Worm (Caenorhabditis elegans) whole organism, young adult: ENCODE measurements around the gene fbxa-22.

Source experiments
- F37B4.10 ChIP-seq: fragments of 200-800 bp; sonication (Bioruptor generic); IDR thresholded peaks from 2 replicates; pipeline ENCODE4 v1.3.6; 2022; ENCODE audit warnings: missing genetic modification characterization, missing compliant biosample characterization
- F49E8.2 ChIP-seq: sonication (generic microtip); optimal IDR thresholded peaks from 3 replicates; lab custom pipeline; 2017; ENCODE audit warnings: missing genetic modification characterization, mild to moderate bottlenecking, missing compliant biosample characterization, antibody characterized with exemption, moderate library complexity; ENCODE audit not compliant: insufficient read depth
- atf-7 ChIP-seq: sonication (generic microtip); optimal IDR thresholded peaks from 2 replicates; lab custom pipeline; 2017; ENCODE audit warnings: mild to moderate bottlenecking, missing genetic modification characterization, missing compliant biosample characterization
- attf-6 ChIP-seq: fragments of 200-800 bp; sonication (Bioruptor generic); IDR thresholded peaks from 2 replicates; pipeline ENCODE4 v1.3.6; 2022; ENCODE audit warnings: missing genetic modification reagents, missing genetic modification characterization, missing compliant biosample characterization
- efl-1 ChIP-seq: fragments of 150-350 bp; optimal IDR thresholded peaks from 2 replicates; lab custom pipeline; 2014; ENCODE audit warnings: missing biosample characterization, missing genetic modification reagents, missing genetic modification characterization
- let-526 ChIP-seq: fragments of 200-800 bp; sonication (Bioruptor generic); IDR thresholded peaks from 2 replicates; pipeline ENCODE4 v1.3.6; 2022; ENCODE audit warnings: missing genetic modification reagents, missing genetic modification characterization, missing compliant biosample characterization
- lin-26 ChIP-seq: fragments of 200-800 bp; sonication (Bioruptor generic); IDR thresholded peaks from 2 replicates; pipeline ENCODE4 v1.3.6; 2022; ENCODE audit warnings: missing genetic modification reagents, missing genetic modification characterization, missing compliant biosample characterization
- lin-35 ChIP-seq, 3 experiments: fragments of 150-350 bp in 2 of 3; sonication (generic microtip) in 1 of 3; optimal IDR thresholded peaks; 2 replicates each; lab custom pipeline; 2014 to 2018; ENCODE audit warnings: missing biosample characterization in 3 of 3, missing genetic modification characterization in 3 of 3, missing genetic modification reagents in 3 of 3
- lin-40 ChIP-seq: sonication (generic microtip); optimal IDR thresholded peaks from 2 replicates; lab custom pipeline; 2016; ENCODE audit warnings: missing genetic modification characterization, mild to moderate bottlenecking, missing compliant biosample characterization, missing genotype, missing genetic modification reagents
- lsy-27 ChIP-seq: sonication (generic microtip); optimal IDR thresholded peaks from 2 replicates; lab custom pipeline; 2017; ENCODE audit warnings: missing genetic modification characterization, mild to moderate bottlenecking, missing compliant biosample characterization, antibody characterized with exemption, missing genotype, borderline replicate concordance; ENCODE audit not compliant: insufficient read depth
- madf-10 ChIP-seq: sonication (generic microtip); optimal IDR thresholded peaks from 2 replicates; lab custom pipeline; 2016; ENCODE audit warnings: mild to moderate bottlenecking, missing genetic modification characterization, missing compliant biosample characterization
- nfya-2 ChIP-seq: fragments of 200-800 bp; sonication (Bioruptor generic); IDR thresholded peaks from 2 replicates; pipeline ENCODE4 v1.3.6; 2022; ENCODE audit warnings: missing genetic modification reagents, missing genetic modification characterization, missing compliant biosample characterization
- pha-4 ChIP-seq: fragments of 150-350 bp; sonication (generic microtip); optimal IDR thresholded peaks from 2 replicates; lab custom pipeline; 2014; ENCODE audit warnings: missing biosample characterization, missing genetic modification reagents, missing genetic modification characterization
- unc-62 ChIP-seq: fragments of 150-350 bp; optimal IDR thresholded peaks from 2 replicates; lab custom pipeline; 2014; ENCODE audit warnings: missing biosample characterization, missing genetic modification reagents, missing genetic modification characterization

DNA sequence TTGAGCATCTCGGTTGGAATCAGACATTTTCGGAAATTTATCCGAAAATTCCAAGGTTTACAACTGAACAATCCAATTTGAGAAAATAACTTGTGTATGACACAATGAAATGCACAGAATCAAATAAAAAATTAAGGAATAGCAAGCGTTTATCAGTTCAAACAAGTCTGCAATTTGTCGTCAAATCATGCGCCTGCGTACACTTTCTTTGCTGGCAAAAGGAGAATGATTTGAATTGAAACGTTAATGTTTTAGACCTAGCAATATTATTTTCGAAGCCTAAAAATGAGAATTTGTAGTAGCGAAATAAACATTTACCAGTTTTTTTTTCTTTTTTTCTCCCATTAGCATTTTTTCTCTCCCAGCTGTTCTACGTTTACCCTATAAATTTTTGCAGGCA, 11.8 kb downstream of the fbxa-22 start, which contains the start of the genes fbxa-67 and fbxa-11:
- TF ChIP-seq lin-35 (GFP tag; optimal IDR thresholded peaks at IDR 0.05; lab: Kevin White, UChicago) (no peak), let-526 (GFP tag; lab: Robert Waterston, UW) (no peak), pha-4 (tag; lab: Kevin White, UChicago) (no peak), madf-10 (tag; lab: Kevin White, UChicago) (no peak), F37B4.10 (no peak), unc-62 (GFP tag; lab: Kevin White, UChicago) (no peak), nfya-2 (no peak), efl-1 (GFP tag; lab: Kevin White, UChicago) (no peak), F49E8.2 (tag; lab: Kevin White, UChicago) (no peak), lin-40 (no peak), lin-26 (GFP tag; lab: Robert Waterston, UW) (no peak), atf-7 (no peak), attf-6 (no peak), lsy-27 (tag; lab: Kevin White, UChicago) (no peak)
